Fruit fly (Drosophila melanogaster) whole organism, embryonic: ENCODE measurements around the gene ova.

Source experiments
- Ada2b ChIP-seq: fragments of 200-800 bp; sonication (Bioruptor generic); IDR thresholded peaks from 2 replicates; pipeline ENCODE4 v1.3.6; 2022; ENCODE audit warnings: missing biosample characterization, missing genetic modification characterization
- Atf6 ChIP-seq: fragments of 200-800 bp; sonication (Bioruptor generic); IDR thresholded peaks from 2 replicates; pipeline ENCODE4 v1.3.6; 2022; ENCODE audit warnings: missing biosample characterization, missing genetic modification characterization
- Awh ChIP-seq: fragments of 200-800 bp; sonication (Bioruptor generic); IDR thresholded peaks from 2 replicates; pipeline ENCODE4, ENCODE4 v1.3.6; 2022; ENCODE audit warnings: missing biosample characterization, missing genetic modification characterization
- B-H2 ChIP-seq: fragments of 200-800 bp; sonication (Bioruptor generic); optimal IDR thresholded peaks from 2 replicates; lab custom pipeline; 2018; ENCODE audit warnings: missing biosample characterization, mild to moderate bottlenecking, missing genetic modification characterization
- CG11247 ChIP-seq: fragments of 200-800 bp; sonication (Bioruptor generic); IDR thresholded peaks from 2 replicates; pipeline ENCODE4 v1.3.6; 2022; ENCODE audit warnings: missing biosample characterization, missing genetic modification characterization
- CG12071 ChIP-seq: fragments of 200-800 bp; sonication (Bioruptor generic); optimal IDR thresholded peaks from 3 replicates; lab custom pipeline; 2018; ENCODE audit warnings: missing biosample characterization, mild to moderate bottlenecking, missing genetic modification characterization
- CG12769 ChIP-seq: fragments of 200-800 bp; sonication (Bioruptor generic); optimal IDR thresholded peaks from 2 replicates; lab custom pipeline; 2019; ENCODE audit warnings: missing biosample characterization, mild to moderate bottlenecking, missing genetic modification characterization, moderate library complexity
- CG15073 ChIP-seq: fragments of 200-800 bp; sonication (Bioruptor generic); optimal IDR thresholded peaks from 2 replicates; lab custom pipeline; 2016; ENCODE audit warnings: missing biosample characterization, missing genetic modification characterization
- CG15601 ChIP-seq: fragments of 200-800 bp; sonication (Bioruptor generic); optimal IDR thresholded peaks from 3 replicates; lab custom pipeline; 2019; ENCODE audit warnings: missing biosample characterization, mild to moderate bottlenecking, missing genetic modification characterization, moderate library complexity
- CG17328 ChIP-seq: fragments of 200-800 bp; sonication (Bioruptor generic); IDR thresholded peaks from 2 replicates; pipeline ENCODE4 v1.3.6; 2022; ENCODE audit warnings: missing biosample characterization, missing genetic modification characterization
- CG2889 ChIP-seq: fragments of 200-800 bp; sonication (Bioruptor generic); IDR thresholded peaks from 3 replicates; pipeline ENCODE4 v1.3.6; 2022; ENCODE audit warnings: missing biosample characterization, missing genetic modification characterization
- CG30020 ChIP-seq: fragments of 200-800 bp; optimal IDR thresholded peaks from 2 replicates; lab custom pipeline; 2019; ENCODE audit warnings: missing biosample characterization, mild to moderate bottlenecking, missing genetic modification characterization, moderate library complexity
- CG32767 ChIP-seq: fragments of 200-800 bp; sonication (Bioruptor generic); IDR thresholded peaks from 2 replicates; pipeline ENCODE4 v1.3.6; 2022; ENCODE audit warnings: missing biosample characterization, missing genetic modification characterization
- CG5180 ChIP-seq: fragments of 200-800 bp; sonication (Bioruptor generic); optimal IDR thresholded peaks from 3 replicates; lab custom pipeline; 2017; ENCODE audit warnings: missing biosample characterization, missing genetic modification characterization, mild to moderate bottlenecking, moderate library complexity, missing genetic modification reagents
- CG8290 ChIP-seq, 3 experiments: fragments of 200-800 bp; sonication (Bioruptor generic); optimal IDR thresholded peaks; 2 replicates each; lab custom pipeline; 2016 to 2019; ENCODE audit warnings: missing biosample characterization in 3 of 3, missing genetic modification characterization in 3 of 3, mild to moderate bottlenecking in 2 of 3, moderate library complexity in 1 of 3
- CG8359 ChIP-seq: fragments of 200-800 bp; sonication (Bioruptor generic); optimal IDR thresholded peaks from 2 replicates; lab custom pipeline; 2017; ENCODE audit warnings: missing biosample characterization, mild to moderate bottlenecking, missing genetic modification characterization, borderline replicate concordance
- CG9876 ChIP-seq: fragments of 200-800 bp; sonication (Bioruptor generic); optimal IDR thresholded peaks from 2 replicates; lab custom pipeline; 2016; ENCODE audit warnings: missing biosample characterization, missing genetic modification characterization
- D19A ChIP-seq: fragments of 200-800 bp; optimal IDR thresholded peaks from 3 replicates; lab custom pipeline; 2019; ENCODE audit warnings: missing biosample characterization, mild to moderate bottlenecking, missing genetic modification characterization, moderate library complexity
- D19B ChIP-seq: fragments of 200-800 bp; sonication (Bioruptor generic); optimal IDR thresholded peaks from 2 replicates; lab custom pipeline; 2017; ENCODE audit warnings: missing biosample characterization, mild to moderate bottlenecking, missing genetic modification characterization
- Dad ChIP-seq: fragments of 200-800 bp; sonication (Bioruptor generic); optimal IDR thresholded peaks from 3 replicates; lab custom pipeline; 2016; ENCODE audit warnings: missing biosample characterization, missing genetic modification characterization
- E2f2 ChIP-seq: fragments of 200-800 bp; sonication (Bioruptor generic); IDR thresholded peaks from 2 replicates; pipeline ENCODE4 v1.3.6; 2022; ENCODE audit warnings: missing biosample characterization, missing genetic modification characterization
- Fer2 ChIP-seq: fragments of 200-800 bp; sonication (Bioruptor generic); optimal IDR thresholded peaks from 2 replicates; lab custom pipeline; 2018; ENCODE audit warnings: missing biosample characterization, mild to moderate bottlenecking, missing genetic modification characterization, moderate library complexity
- MBD-R2 ChIP-seq: fragments of 200-800 bp; sonication (Bioruptor generic); IDR thresholded peaks from 2 replicates; pipeline ENCODE4 v1.3.6; 2022; ENCODE audit warnings: missing biosample characterization, missing genetic modification characterization
- MESR4 ChIP-seq: fragments of 200-800 bp; sonication (Bioruptor generic); optimal IDR thresholded peaks from 2 replicates; lab custom pipeline; 2018; ENCODE audit warnings: missing biosample characterization, mild to moderate bottlenecking, missing genetic modification characterization, moderate library complexity
- NC2β ChIP-seq: fragments of 200-800 bp; sonication (Bioruptor generic); optimal IDR thresholded peaks from 2 replicates; lab custom pipeline; 2016; ENCODE audit warnings: missing biosample characterization, missing genetic modification characterization
- Nf-YC ChIP-seq: fragments of 200-800 bp; optimal IDR thresholded peaks from 3 replicates; lab custom pipeline; 2019; ENCODE audit warnings: missing biosample characterization, mild to moderate bottlenecking, missing genetic modification characterization, moderate library complexity
- PHDP ChIP-seq: fragments of 200-800 bp; sonication (Bioruptor generic); optimal IDR thresholded peaks from 3 replicates; lab custom pipeline; 2018; ENCODE audit warnings: missing biosample characterization, mild to moderate bottlenecking, missing genetic modification characterization, moderate library complexity
- Side ChIP-seq: fragments of 200-800 bp; sonication (Bioruptor generic); optimal IDR thresholded peaks from 2 replicates; lab custom pipeline; 2016; ENCODE audit warnings: missing biosample characterization, missing genetic modification characterization
- Sox100B ChIP-seq: fragments of 200-800 bp; sonication (Bioruptor generic); optimal IDR thresholded peaks from 3 replicates; lab custom pipeline; 2018; ENCODE audit warnings: missing biosample characterization, mild to moderate bottlenecking, missing genetic modification characterization
- Sox102F ChIP-seq: fragments of 200-800 bp; sonication (Bioruptor generic); optimal IDR thresholded peaks from 2 replicates; lab custom pipeline; 2018; ENCODE audit warnings: missing biosample characterization, mild to moderate bottlenecking, missing genetic modification characterization, moderate library complexity
- Ssrp ChIP-seq: fragments of 200-800 bp; sonication (Bioruptor generic); optimal IDR thresholded peaks from 2 replicates; lab custom pipeline; 2018; ENCODE audit warnings: missing biosample characterization, mild to moderate bottlenecking, missing genetic modification characterization, moderate library complexity
- btn ChIP-seq: fragments of 200-800 bp; sonication (Bioruptor generic); optimal IDR thresholded peaks from 2 replicates; lab custom pipeline; 2016; ENCODE audit warnings: missing biosample characterization, missing genetic modification characterization
- caup ChIP-seq: fragments of 200-800 bp; sonication (Bioruptor generic); optimal IDR thresholded peaks from 3 replicates; lab custom pipeline; 2017; ENCODE audit warnings: missing biosample characterization, mild to moderate bottlenecking, missing genetic modification characterization, moderate library complexity; ENCODE audit not compliant: severe bottlenecking
- crc ChIP-seq: fragments of 200-800 bp; sonication (Bioruptor generic); optimal IDR thresholded peaks from 2 replicates; lab custom pipeline; 2016; ENCODE audit warnings: missing biosample characterization, missing genetic modification characterization
- dimm ChIP-seq: fragments of 200-800 bp; sonication (Bioruptor generic); IDR thresholded peaks from 2 replicates; pipeline ENCODE4 v1.3.6; 2022; ENCODE audit warnings: missing biosample characterization, missing genetic modification characterization
- disco-r ChIP-seq: fragments of 200-800 bp; sonication (Bioruptor generic); optimal IDR thresholded peaks from 2 replicates; lab custom pipeline; 2016; ENCODE audit warnings: missing biosample characterization, missing genetic modification characterization
- dmrt11E ChIP-seq: fragments of 200-800 bp; sonication (Bioruptor generic); optimal IDR thresholded peaks from 3 replicates; lab custom pipeline; 2018; ENCODE audit warnings: missing biosample characterization, mild to moderate bottlenecking, missing genetic modification characterization, moderate library complexity
- ewg ChIP-seq: fragments of 200-800 bp; sonication (Bioruptor generic); optimal IDR thresholded peaks from 3 replicates; lab custom pipeline; 2017; ENCODE audit warnings: mild to moderate bottlenecking, missing biosample characterization, missing genetic modification reagents, missing genetic modification characterization
- ham ChIP-seq: fragments of 200-800 bp; sonication (Bioruptor generic); IDR thresholded peaks from 2 replicates; pipeline ENCODE4 v1.3.6; 2022; ENCODE audit warnings: missing biosample characterization, missing genetic modification characterization
- hth ChIP-seq: fragments of >200 bp; optimal IDR thresholded peaks from 2 replicates; lab custom pipeline; 2017; ENCODE audit warnings: inconsistent platforms
- jumu ChIP-seq: fragments of 200-800 bp; sonication (Bioruptor generic); optimal IDR thresholded peaks from 3 replicates; lab custom pipeline; 2016; ENCODE audit warnings: missing biosample characterization, missing genetic modification characterization
- ken ChIP-seq: fragments of 200-800 bp; sonication (Bioruptor generic); IDR thresholded peaks from 3 replicates; pipeline ENCODE4 v1.3.6; 2022; ENCODE audit warnings: missing biosample characterization, missing genetic modification characterization
- lbe ChIP-seq: fragments of 200-800 bp; sonication (Bioruptor generic); optimal IDR thresholded peaks from 2 replicates; lab custom pipeline; 2016; ENCODE audit warnings: missing biosample characterization, mild to moderate bottlenecking, missing genetic modification characterization
- pfk ChIP-seq: fragments of 200-800 bp; sonication (Bioruptor generic); optimal IDR thresholded peaks from 2 replicates; lab custom pipeline; 2018; ENCODE audit warnings: missing biosample characterization, mild to moderate bottlenecking, missing genetic modification characterization, moderate library complexity
- ranshi ChIP-seq: fragments of 200-800 bp; sonication (Bioruptor generic); IDR thresholded peaks from 2 replicates; pipeline ENCODE4 v1.3.6; 2022; ENCODE audit warnings: missing biosample characterization, missing genetic modification characterization
- repo ChIP-seq: fragments of 200-800 bp; sonication (Bioruptor generic); optimal IDR thresholded peaks from 2 replicates; lab custom pipeline; 2016; ENCODE audit warnings: missing biosample characterization, missing genetic modification characterization
- slou ChIP-seq: fragments of 200-800 bp; sonication (Bioruptor generic); optimal IDR thresholded peaks from 3 replicates; lab custom pipeline; 2016; ENCODE audit warnings: missing biosample characterization, missing genetic modification characterization
- tap ChIP-seq: fragments of 200-800 bp; optimal IDR thresholded peaks from 3 replicates; lab custom pipeline; 2019; ENCODE audit warnings: missing biosample characterization, mild to moderate bottlenecking, missing genetic modification characterization, moderate library complexity
- zf30C ChIP-seq: fragments of 200-800 bp; sonication (Bioruptor generic); optimal IDR thresholded peaks from 3 replicates; lab custom pipeline; 2018; ENCODE audit warnings: missing biosample characterization, mild to moderate bottlenecking, missing genetic modification characterization

Gene ova

DNA sequence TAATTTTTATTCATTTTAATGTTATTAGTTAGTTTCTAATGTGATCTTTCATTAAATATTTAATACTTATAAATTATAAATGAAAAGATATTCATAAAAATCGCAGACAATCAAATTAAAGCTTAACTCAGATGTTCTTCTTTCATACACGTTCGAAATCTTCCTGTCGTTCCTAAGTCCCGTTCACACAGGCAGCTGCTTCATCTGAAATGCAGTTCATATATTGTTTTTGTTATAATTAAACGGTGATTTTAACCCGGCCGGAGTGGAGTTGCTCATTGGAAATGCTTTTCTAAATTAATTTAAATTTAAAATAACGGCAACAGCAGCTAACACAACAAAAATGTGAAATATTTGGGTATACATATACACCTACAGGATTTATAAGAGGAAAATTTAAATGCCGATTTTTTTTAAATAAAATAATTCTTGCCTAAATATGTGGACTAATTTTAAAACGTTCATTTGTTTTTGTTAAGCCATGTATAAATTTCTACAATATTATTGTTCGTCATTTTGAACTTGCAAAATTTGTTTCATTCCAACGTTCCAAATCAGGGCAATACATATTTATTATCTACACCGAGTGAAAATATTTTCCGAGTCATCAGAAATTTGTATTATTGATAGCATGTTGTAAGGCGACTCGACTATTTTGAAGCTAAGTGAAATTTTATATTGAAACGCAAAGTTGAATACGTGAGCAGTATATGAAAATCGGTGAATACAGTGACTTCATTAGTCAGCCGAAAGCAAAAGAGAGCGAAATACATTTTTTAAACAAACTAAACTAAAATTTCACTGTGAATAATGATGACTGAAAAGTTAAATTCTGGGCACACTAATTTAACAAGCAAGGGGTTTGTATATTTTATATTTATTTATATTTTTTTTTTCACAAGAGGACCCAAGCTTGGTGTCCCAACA lies 7.5 kb upstream of the ova start, which contains the start of gene me31B (continued):
- TF ChIP-seq D19A (tag; lab: Kevin White, UChicago) = no peak
- no peak for TF ChIP-seq PHDP (tag; lab: Kevin White, UChicago)
- TF ChIP-seq E2f2 = no peak
- peak; percentile 74 for TF ChIP-seq MESR4 (GFP tag; lab: Kevin White, UChicago)
- no peak for TF ChIP-seq caup (GFP tag; lab: Kevin White, UChicago)
- no peak for TF ChIP-seq CG32767
- TF ChIP-seq tap (tag; lab: Kevin White, UChicago) = no peak
- no peak for TF ChIP-seq CG15601 (tag; lab: Kevin White, UChicago)
- peak; percentile 25 for TF ChIP-seq Sox100B
- TF ChIP-seq MBD-R2 (GFP tag; lab: Robert Waterston, UW) = 0 out of 2 replicates have a peak, but pooled peaks have one; percentile 12
- TF ChIP-seq B-H2 (GFP tag; lab: Kevin White, UChicago) = no peak
- TF ChIP-seq Fer2 = no peak
- no peak for TF ChIP-seq zf30C (GFP tag; lab: Kevin White, UChicago)
- peak; percentile 90 for TF ChIP-seq pfk (GFP tag; lab: Kevin White, UChicago)
- no peak for TF ChIP-seq ewg (GFP tag; lab: Kevin White, UChicago)
- peak; percentile 14 for TF ChIP-seq dmrt11E
- no peak for TF ChIP-seq Ada2b (GFP tag; lab: Robert Waterston, UW)
- TF ChIP-seq CG17328 = no peak
- no peak for TF ChIP-seq CG8290 (GFP tag; optimal IDR thresholded peaks at IDR 0.05; lab: Kevin White, UChicago)
- peak in 1 of 2 experiments; percentile 41 for TF ChIP-seq CG8290 (tag; optimal IDR thresholded peaks at IDR 0.05; lab: Kevin White, UChicago)
- no peak for TF ChIP-seq CG2889 (GFP tag; lab: Robert Waterston, UW)
- TF ChIP-seq NC2β (GFP tag; lab: Kevin White, UChicago) = no peak
- TF ChIP-seq Sox102F = no peak
- TF ChIP-seq Nf-YC (tag; lab: Kevin White, UChicago) = no peak
- TF ChIP-seq Ssrp = peak; percentile 36
- TF ChIP-seq jumu (GFP tag; lab: Kevin White, UChicago) = no peak
- no peak for TF ChIP-seq Dad (GFP tag; lab: Kevin White, UChicago)
- no peak for TF ChIP-seq dimm (GFP tag; lab: Robert Waterston, UW)
- TF ChIP-seq D19B (GFP tag; lab: Kevin White, UChicago) = no peak
- TF ChIP-seq ranshi = no peak
- no peak for TF ChIP-seq btn (GFP tag; lab: Kevin White, UChicago)
- TF ChIP-seq lbe = no peak
- no peak for TF ChIP-seq CG11247 (GFP tag; lab: Robert Waterston, UW)
- no peak for TF ChIP-seq crc (GFP tag; lab: Kevin White, UChicago)
- TF ChIP-seq repo = no peak
- TF ChIP-seq Atf6 = no peak
- peak; percentile 3 for TF ChIP-seq CG8359 (GFP tag; lab: Kevin White, UChicago)
- TF ChIP-seq CG12071 = no peak
- no peak for TF ChIP-seq CG15073
- no peak for TF ChIP-seq ham (GFP tag; lab: Robert Waterston, UW)
- TF ChIP-seq CG5180 (GFP tag; lab: Kevin White, UChicago) = no peak
- no peak for TF ChIP-seq slou (GFP tag; lab: Kevin White, UChicago)
- no peak for TF ChIP-seq CG9876 (GFP tag; lab: Kevin White, UChicago)
- TF ChIP-seq CG30020 = peak; percentile 100
- TF ChIP-seq Awh = no peak
- TF ChIP-seq disco-r (GFP tag; lab: Kevin White, UChicago) = no peak
- no peak for TF ChIP-seq ken (GFP tag; lab: Robert Waterston, UW)
- TF ChIP-seq Side (GFP tag; lab: Kevin White, UChicago) = no peak
- TF ChIP-seq hth (lab: Kevin White, UChicago) = no peak
- TF ChIP-seq CG12769 = no peak
